Worm (Caenorhabditis elegans): ENCODE measurements around the gene F23H12.3.

The F23H12.3 gene

DNA sequence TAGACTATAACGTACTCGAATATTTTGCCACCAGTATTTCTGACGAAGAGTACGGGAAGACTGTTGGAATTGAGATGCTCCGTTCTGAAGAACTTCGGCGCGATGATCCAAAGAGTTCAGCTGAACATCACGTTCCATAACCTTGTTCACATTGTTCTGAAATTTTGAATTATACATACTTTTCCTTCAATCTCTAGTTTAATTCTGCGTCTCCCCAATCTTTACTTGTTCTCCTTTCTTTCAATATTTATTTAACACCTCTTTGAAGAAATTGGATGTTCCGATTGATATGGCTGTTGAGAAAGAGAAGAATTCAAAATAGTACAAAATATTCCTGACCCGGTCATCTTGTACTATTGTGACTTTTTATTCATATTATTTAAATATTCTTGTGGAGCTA is at the start of gene F23H12.3:
Gene F23H12.3, plus strand, starts transcription at position 301 of the 400 bp plus-strand sequence.
- TF ChIP-seq ztf-3 (GFP tag; optimal IDR thresholded peaks at IDR 0.05) (no peak), F55B11.4 (tag; optimal IDR thresholded peaks at IDR 0.05; ENCODE audit: borderline replicate concordance, insufficient read depth) (no peak), rcor-1 (GFP tag; IDR thresholded peaks at IDR 0.05) (no peak), nfya-2 (GFP tag; IDR thresholded peaks at IDR 0.05) (no peak), ama-1 (optimal IDR thresholded peaks at IDR 0.05) (no peak), ama-1 (GFP tag; optimal IDR thresholded peaks at IDR 0.05) (no peak), let-526 (GFP tag; IDR thresholded peaks at IDR 0.05) (no peak), F39B2.1 (GFP tag; IDR thresholded peaks at IDR 0.05) (no peak), F57C9.4 (tag; optimal IDR thresholded peaks at IDR 0.05) (no peak), C17E4.6 (GFP tag; IDR thresholded peaks at IDR 0.05) (no peak)

DNA sequence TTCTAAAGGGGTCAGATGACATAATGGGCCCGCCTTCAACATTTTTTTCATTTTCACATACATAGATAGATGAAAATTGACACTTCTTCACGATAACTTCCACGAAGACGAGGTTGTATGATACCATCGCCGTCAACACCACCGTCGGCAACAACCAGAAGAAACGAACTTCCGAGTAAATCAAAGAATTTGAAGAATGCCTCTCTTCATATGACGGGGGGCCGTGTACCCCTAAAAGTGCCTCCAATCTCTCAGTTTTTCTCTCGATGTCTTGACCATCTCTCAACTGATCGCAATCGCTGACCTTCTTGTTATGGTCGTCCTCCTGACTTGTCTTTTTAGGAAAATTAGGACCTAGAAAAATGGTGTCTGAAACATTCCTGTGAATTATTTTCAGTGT is 49.4 kb upstream of the F23H12.3 start:
- TF ChIP-seq lin-35 (GFP tag; optimal IDR thresholded peaks at IDR 0.05): no peak
- no peak for TF ChIP-seq xnd-1 (tag; optimal IDR thresholded peaks at IDR 0.05)
- no peak for TF ChIP-seq attf-6 (GFP tag; IDR thresholded peaks at IDR 0.05)
- no peak for TF ChIP-seq ceh-100 (GFP tag; IDR thresholded peaks at IDR 0.05)
- no peak for TF ChIP-seq ztf-3 (GFP tag; optimal IDR thresholded peaks at IDR 0.05)
- TF ChIP-seq sdz-38 (tag; optimal IDR thresholded peaks at IDR 0.05): no peak
- TF ChIP-seq sea-2 (GFP tag; IDR thresholded peaks at IDR 0.05): no peak
- no peak for TF ChIP-seq efl-1 (GFP tag; optimal IDR thresholded peaks at IDR 0.05)
- no peak for TF ChIP-seq somi-1 (GFP tag; optimal IDR thresholded peaks at IDR 0.05)
- TF ChIP-seq ceh-91 (GFP tag; IDR thresholded peaks at IDR 0.05): no peak
- no peak for TF ChIP-seq aptf-2 (GFP tag; conservative IDR thresholded peaks at IDR 0.05)
- TF ChIP-seq chd-7 (tag; optimal IDR thresholded peaks at IDR 0.05): no peak
- TF ChIP-seq C17E4.6 (GFP tag; IDR thresholded peaks at IDR 0.05): no peak
- TF ChIP-seq Y67H2A.10 (GFP tag; conservative IDR thresholded peaks at IDR 0.05): no peak
- TF ChIP-seq K11D2.4 (GFP tag; IDR thresholded peaks at IDR 0.05): no peak
- no peak for TF ChIP-seq F22D6.2 (tag; optimal IDR thresholded peaks at IDR 0.05)

DNA sequence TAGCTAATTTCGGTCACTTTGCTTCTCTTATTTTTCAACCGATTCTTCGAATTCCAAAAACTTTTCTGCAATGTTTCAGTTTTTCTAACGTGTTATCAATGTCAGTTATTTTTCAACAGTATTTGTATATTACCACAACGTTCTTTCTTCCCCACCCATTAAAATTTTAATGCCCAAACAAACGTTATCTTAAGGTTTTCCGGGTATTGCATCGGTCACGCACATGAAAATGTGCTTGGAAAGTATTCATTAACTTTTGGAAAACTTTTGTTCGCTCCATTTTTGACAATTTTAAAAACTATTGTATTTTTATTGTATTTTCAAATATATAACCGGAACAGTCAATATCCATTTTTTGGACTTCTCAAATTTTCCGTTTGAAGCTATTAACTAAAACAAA is 48.8 kb upstream of the F23H12.3 start:
- TF ChIP-seq lin-35 (GFP tag; optimal IDR thresholded peaks at IDR 0.05) (no peak), F22D6.2 (tag; optimal IDR thresholded peaks at IDR 0.05) (no peak), cebp-2 (GFP tag; IDR thresholded peaks at IDR 0.05) (no peak), nhr-179 (tag; optimal IDR thresholded peaks at IDR 0.05) (no peak), nhr-27 (tag; optimal IDR thresholded peaks at IDR 0.05) (no peak), fkh-3 (tag; optimal IDR thresholded peaks at IDR 0.05) (no peak)

ce11 chrV:12296794-12297193 is 48.2 kb upstream of the F23H12.3 start:
- TF ChIP-seq let-526 (GFP tag; IDR thresholded peaks at IDR 0.05) (no peak), lsl-1 (GFP tag; optimal IDR thresholded peaks at IDR 0.05) (no peak), dox-1 (GFP tag; IDR thresholded peaks at IDR 0.05) (no peak), hlh-26 (GFP tag; conservative IDR thresholded peaks at IDR 0.05) (no peak), ztf-25 (GFP tag; IDR thresholded peaks at IDR 0.05) (no peak), B0336.3 (GFP tag; IDR thresholded peaks at IDR 0.05) (no peak), madf-6 (GFP tag; IDR thresholded peaks at IDR 0.05) (no peak), attf-6 (GFP tag; IDR thresholded peaks at IDR 0.05) (no peak), madf-8 (GFP tag; conservative IDR thresholded peaks at IDR 0.05) (no peak), nhr-27 (tag; optimal IDR thresholded peaks at IDR 0.05) (no peak)
